Worm (Caenorhabditis elegans) whole organism, young adult: ENCODE measurements around the gene Y61A9LA.7.

ENCODE experiments used
- K11D2.4 ChIP-seq: fragments of 200-800 bp; sonication (Bioruptor generic); IDR thresholded peaks from 2 replicates; pipeline ENCODE4 v1.3.6; 2022; ENCODE audit warnings: missing genetic modification reagents, missing genetic modification characterization, missing compliant biosample characterization
- Y67H2A.10 ChIP-seq: fragments of 200-800 bp; sonication (Bioruptor generic); conservative IDR thresholded peaks from 2 replicates; pipeline ENCODE4 v1.3.6; 2022; ENCODE audit warnings: missing genetic modification reagents, missing genetic modification characterization, missing compliant biosample characterization
- ZK185.1 ChIP-seq: sonication (generic microtip); optimal IDR thresholded peaks from 2 replicates; lab custom pipeline; 2016; ENCODE audit warnings: mild to moderate bottlenecking, missing genetic modification characterization, missing compliant biosample characterization; ENCODE audit not compliant: poor library complexity, severe bottlenecking
- aptf-2 ChIP-seq: fragments of 200-800 bp; sonication (Bioruptor generic); conservative IDR thresholded peaks from 2 replicates; pipeline ENCODE4 v1.3.6; 2022; ENCODE audit warnings: missing genetic modification reagents, missing genetic modification characterization, missing compliant biosample characterization
- dpff-1 ChIP-seq: sonication (generic microtip); optimal IDR thresholded peaks from 2 replicates; lab custom pipeline; 2017; ENCODE audit warnings: mild to moderate bottlenecking, missing genetic modification characterization, missing compliant biosample characterization
- hlh-26 ChIP-seq: fragments of 200-800 bp; sonication (Bioruptor generic); conservative IDR thresholded peaks from 2 replicates; pipeline ENCODE4 v1.3.6; 2022; ENCODE audit warnings: missing genetic modification reagents, missing genetic modification characterization, missing compliant biosample characterization
- nfya-2 ChIP-seq: fragments of 200-800 bp; sonication (Bioruptor generic); IDR thresholded peaks from 2 replicates; pipeline ENCODE4 v1.3.6; 2022; ENCODE audit warnings: missing genetic modification reagents, missing genetic modification characterization, missing compliant biosample characterization
- tbp1 ChIP-seq: fragments of 200-800 bp; sonication (Bioruptor generic); optimal IDR thresholded peaks from 2 replicates; lab custom pipeline; 2018; ENCODE audit warnings: mild to moderate bottlenecking, missing genetic modification characterization, missing compliant biosample characterization
- ztf-3 ChIP-seq: fragments of 200-800 bp; sonication (Bioruptor generic); optimal IDR thresholded peaks from 2 replicates; lab custom pipeline; 2018; ENCODE audit warnings: mild to moderate bottlenecking, missing genetic modification characterization, missing compliant biosample characterization

- no peak for TF ChIP-seq hlh-26 (GFP tag; lab: Robert Waterston, UW)
- TF ChIP-seq nfya-2 (GFP tag; lab: Robert Waterston, UW), result no peak
- TF ChIP-seq dpff-1 (tag; lab: Kevin White, UChicago), result no peak
- TF ChIP-seq K11D2.4 (GFP tag; lab: Robert Waterston, UW), result no peak
- TF ChIP-seq aptf-2, result no peak
- no peak for TF ChIP-seq Y67H2A.10 (GFP tag; lab: Robert Waterston, UW)
- no peak for TF ChIP-seq tbp1 (GFP tag; lab: Kevin White, UChicago)
- TF ChIP-seq ztf-3 (GFP tag; lab: Kevin White, UChicago), result no peak
- TF ChIP-seq ZK185.1 (tag; lab: Kevin White, UChicago), result no peak
Measured at ce11 chrV:4526801-4527425, 32.7 kb downstream of the Y61A9LA.7 start.
